Fruit fly (Drosophila melanogaster) Kc167 (cell line): ENCODE measurements around the gene nerfin-2.

Experiments used
- Myc ChIP-seq: fragments of >200 bp; optimal IDR thresholded peaks from 2 replicates; lab custom pipeline; 2017; ENCODE audit warnings: missing external identifiers
- h ChIP-seq: fragments of >200 bp; optimal IDR thresholded peaks from 3 replicates; lab custom pipeline; 2018; ENCODE audit warnings: missing external identifiers
- insv ChIP-seq: fragments of >200 bp; optimal IDR thresholded peaks from 3 replicates; lab custom pipeline; 2018; ENCODE audit warnings: missing external identifiers
- psq ChIP-seq: fragments of >200 bp; optimal IDR thresholded peaks from 2 replicates; lab custom pipeline; 2017; ENCODE audit warnings: missing external identifiers

DNA sequence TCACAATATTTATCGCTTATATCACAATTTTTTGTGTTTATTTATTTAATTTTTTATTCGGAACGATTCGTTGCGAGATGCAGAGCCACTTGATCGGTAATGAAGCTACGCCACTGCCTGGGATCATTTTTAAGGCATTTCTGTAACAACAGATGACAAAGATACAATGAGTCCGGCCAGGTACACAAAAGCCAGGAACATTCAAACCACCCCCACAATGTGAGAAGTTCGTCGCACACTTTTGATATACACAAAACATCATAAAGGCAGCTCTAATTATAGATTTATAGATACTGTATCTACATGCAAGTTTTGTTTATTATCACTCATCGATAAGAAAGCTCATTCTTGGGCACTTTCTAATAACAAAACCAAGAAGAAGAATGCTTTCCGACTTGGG, 45.9 kb upstream of the nerfin-2 start, which contains the start of gene CG31407:
- no peak for TF ChIP-seq Myc (lab: Kevin White, UChicago)
- no peak for TF ChIP-seq h
- no peak for TF ChIP-seq psq (lab: Kevin White, UChicago)
- no peak for TF ChIP-seq insv
